Worm (Caenorhabditis elegans) whole organism, L1 larva: ENCODE measurements around the gene Y37H2A.10.

Source experiments
- C16A3.4 ChIP-seq: fragments of 150-350 bp; optimal IDR thresholded peaks from 2 replicates; lab custom pipeline; 2014; ENCODE audit warnings: missing biosample characterization, missing genetic modification characterization
- F16B12.6 ChIP-seq: fragments of 150-350 bp; optimal IDR thresholded peaks from 2 replicates; lab custom pipeline; 2014; ENCODE audit warnings: missing biosample characterization, missing genetic modification characterization
- Y116A8C.19 ChIP-seq: sonication (generic microtip); optimal IDR thresholded peaks from 2 replicates; lab custom pipeline; 2016; ENCODE audit warnings: missing compliant biosample characterization, missing genetic modification characterization, borderline replicate concordance
- aly-2 ChIP-seq: fragments of 150-350 bp; optimal IDR thresholded peaks from 2 replicates; lab custom pipeline; 2014; ENCODE audit warnings: missing biosample characterization, missing genetic modification characterization
- blmp-1 ChIP-seq: fragments of 150-350 bp; optimal IDR thresholded peaks from 2 replicates; lab custom pipeline; 2014; ENCODE audit warnings: missing biosample characterization, missing genetic modification characterization
- ceh-8 ChIP-seq: fragments of 200-800 bp; sonication (Bioruptor generic); optimal IDR thresholded peaks from 2 replicates; lab custom pipeline; 2018; ENCODE audit warnings: mild to moderate bottlenecking, missing genetic modification characterization, moderate library complexity, missing compliant biosample characterization
- ceh-90 ChIP-seq: sonication (generic microtip); optimal IDR thresholded peaks from 2 replicates; lab custom pipeline; 2016; ENCODE audit warnings: missing genetic modification characterization, missing compliant biosample characterization
- ces-1 ChIP-seq: fragments of 150-350 bp; optimal IDR thresholded peaks from 2 replicates; lab custom pipeline; 2014; ENCODE audit warnings: missing biosample characterization, missing genetic modification reagents, missing genetic modification characterization
- efl-1 ChIP-seq, 4 experiments: fragments of 150-350 bp; optimal IDR thresholded peaks in 3 of 4; peaks in 1 of 4; 1 replicate in 1 of 4; 2 replicates in 3 of 4; lab custom pipeline; 2014; ENCODE audit warnings: missing biosample characterization in 2 of 4, missing genetic modification characterization in 2 of 4, missing genetic modification reagents in 2 of 4
- egl-27 ChIP-seq, 2 experiments: fragments of 150-350 bp in 1 of 2; sonication (generic microtip); optimal IDR thresholded peaks; 3 replicates each; lab custom pipeline; 2017 to 2018; ENCODE audit warnings: missing biosample characterization in 2 of 2, missing genetic modification characterization in 2 of 2, missing genetic modification reagents in 2 of 2
- elt-3 ChIP-seq, 6 experiments: fragments of 150-350 bp in 1 of 6; sonication (generic microtip); optimal IDR thresholded peaks; 2 replicates each; lab custom pipeline; 2017 to 2018; ENCODE audit warnings: missing biosample characterization in 6 of 6, missing genetic modification characterization in 6 of 6, inconsistent platforms in 1 of 6
- fos-1 ChIP-seq: fragments of 150-350 bp; optimal IDR thresholded peaks from 2 replicates; lab custom pipeline; 2014; ENCODE audit warnings: missing biosample characterization, missing genetic modification characterization
- hlh-17 ChIP-seq: fragments of 200-800 bp; sonication (Bioruptor generic); optimal IDR thresholded peaks from 2 replicates; lab custom pipeline; 2018; ENCODE audit warnings: missing genetic modification characterization, mild to moderate bottlenecking, missing compliant biosample characterization, moderate library complexity, borderline replicate concordance
- hpl-2 ChIP-seq: fragments of 150-350 bp; optimal IDR thresholded peaks from 2 replicates; lab custom pipeline; 2014; ENCODE audit warnings: missing biosample characterization, missing genetic modification reagents, missing genetic modification characterization
- jun-1 ChIP-seq: fragments of 150-350 bp; optimal IDR thresholded peaks from 2 replicates; lab custom pipeline; 2014; ENCODE audit warnings: missing biosample characterization, missing genetic modification reagents, missing genetic modification characterization
- lin-14 ChIP-seq: fragments of 200-800 bp; sonication (Bioruptor generic); optimal IDR thresholded peaks from 2 replicates; lab custom pipeline; 2018; ENCODE audit warnings: mild to moderate bottlenecking, missing genetic modification characterization, moderate library complexity, missing compliant biosample characterization
- mef-2 ChIP-seq: fragments of 150-350 bp; optimal IDR thresholded peaks from 2 replicates; lab custom pipeline; 2014; ENCODE audit warnings: missing biosample characterization, missing genetic modification characterization
- nhr-76 ChIP-seq: sonication (generic microtip); optimal IDR thresholded peaks from 2 replicates; lab custom pipeline; 2017; ENCODE audit warnings: missing biosample characterization, missing genetic modification characterization
- pax-3 ChIP-seq: fragments of 200-800 bp; sonication (Bioruptor generic); optimal IDR thresholded peaks from 2 replicates; lab custom pipeline; 2018; ENCODE audit warnings: mild to moderate bottlenecking, missing genetic modification characterization, moderate library complexity, missing compliant biosample characterization
- pqm-1 ChIP-seq: sonication (generic microtip); optimal IDR thresholded peaks from 3 replicates; lab custom pipeline; 2017; ENCODE audit warnings: missing biosample characterization, missing genetic modification characterization
- rnt-1 ChIP-seq: sonication (generic microtip); optimal IDR thresholded peaks from 2 replicates; lab custom pipeline; 2016; ENCODE audit warnings: mild to moderate bottlenecking, missing genetic modification characterization, moderate library complexity, missing compliant biosample characterization
- skn-1 ChIP-seq: fragments of 150-350 bp; optimal IDR thresholded peaks from 2 replicates; lab custom pipeline; 2014; ENCODE audit warnings: missing biosample characterization, missing genetic modification characterization
- snu-23 ChIP-seq: sonication (generic microtip); optimal IDR thresholded peaks from 2 replicates; lab custom pipeline; 2016; ENCODE audit warnings: missing genetic modification characterization, missing compliant biosample characterization
- sox-4 ChIP-seq: sonication (generic microtip); optimal IDR thresholded peaks from 2 replicates; lab custom pipeline; 2016; ENCODE audit warnings: missing genetic modification characterization, missing compliant biosample characterization
- sptf-1 ChIP-seq: fragments of 150-350 bp; optimal IDR thresholded peaks from 2 replicates; lab custom pipeline; 2014; ENCODE audit warnings: missing biosample characterization, missing genetic modification characterization
- swsn-7 ChIP-seq: sonication (generic microtip); optimal IDR thresholded peaks from 2 replicates; lab custom pipeline; 2016; ENCODE audit warnings: missing genetic modification characterization, missing compliant biosample characterization
- tlp-1 ChIP-seq: fragments of 150-350 bp; optimal IDR thresholded peaks from 2 replicates; lab custom pipeline; 2014; ENCODE audit warnings: missing biosample characterization, missing genetic modification characterization
- unc-130 ChIP-seq: fragments of 150-350 bp; optimal IDR thresholded peaks from 2 replicates; lab custom pipeline; 2017; ENCODE audit warnings: missing biosample characterization, missing genetic modification characterization, inconsistent platforms
- unc-62 ChIP-seq: fragments of 150-350 bp; optimal IDR thresholded peaks from 2 replicates; lab custom pipeline; 2014; ENCODE audit warnings: missing biosample characterization, missing genetic modification reagents, missing genetic modification characterization
- unc-86 ChIP-seq: sonication (generic microtip); optimal IDR thresholded peaks from 2 replicates; lab custom pipeline; 2016; ENCODE audit warnings: missing genetic modification characterization, missing compliant biosample characterization
- ztf-11 ChIP-seq, 2 experiments: sonication (generic microtip); optimal IDR thresholded peaks; 2 replicates each; lab custom pipeline; 2016 to 2017; ENCODE audit warnings: missing genetic modification characterization in 2 of 2, missing biosample characterization in 1 of 2, missing compliant biosample characterization in 1 of 2

Gene Y37H2A.10

DNA sequence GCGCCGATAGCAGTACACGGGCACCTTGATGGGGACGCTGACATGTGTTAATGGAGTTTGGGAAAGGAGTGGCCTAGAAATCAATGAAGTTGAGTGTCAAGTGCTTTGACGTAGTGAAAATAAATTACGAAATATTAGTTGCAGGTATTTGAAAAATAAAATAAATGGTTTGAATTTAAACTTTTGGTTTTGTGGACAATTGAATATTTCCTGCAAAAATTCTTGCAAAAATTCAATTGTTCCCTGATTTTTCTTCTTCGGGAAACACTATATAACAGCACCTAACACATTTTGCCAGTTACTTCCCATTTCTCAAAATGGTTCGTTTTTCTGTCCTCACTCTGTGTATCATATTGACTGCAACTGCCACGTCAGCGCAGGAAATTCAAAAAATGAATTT lies 3.8 kb downstream of the Y37H2A.10 start, which contains the start of gene Y37H2A.13:
Gene Y37H2A.13, plus strand, starts transcription at position 301 of the 400 bp plus-strand sequence.
- no peak for TF ChIP-seq hlh-17 (GFP tag; lab: Kevin White, UChicago)
- no peak for TF ChIP-seq fos-1
- no peak for TF ChIP-seq elt-3 (tag; optimal IDR thresholded peaks at IDR 0.05; lab: Kevin White, UChicago)
- no peak for TF ChIP-seq jun-1
- no peak for TF ChIP-seq blmp-1 (tag; lab: Kevin White, UChicago)
- no peak for TF ChIP-seq skn-1 (tag; lab: Kevin White, UChicago)
- no peak for TF ChIP-seq unc-62
- TF ChIP-seq C16A3.4 (tag; lab: Kevin White, UChicago) = no peak
- TF ChIP-seq ztf-11 (tag; optimal IDR thresholded peaks at IDR 0.05; lab: Kevin White, UChicago) = no peak
- no peak for TF ChIP-seq Y116A8C.19 (tag; lab: Kevin White, UChicago)
- no peak for TF ChIP-seq ceh-90
- no peak for TF ChIP-seq tlp-1

ce11 chrV:18143445-18143844 lies 4.7 kb downstream of the Y37H2A.10 start, which contains the start of gene Y37H2A.14:
Gene Y37H2A.14 (plus strand): TSS chrV:18143745.
- no peak for TF ChIP-seq sptf-1
- TF ChIP-seq blmp-1 (tag; lab: Kevin White, UChicago) = no peak
- TF ChIP-seq ces-1 = no peak
- TF ChIP-seq aly-2 = no peak
- no peak for TF ChIP-seq snu-23 (GFP tag; lab: Kevin White, UChicago)

DNA sequence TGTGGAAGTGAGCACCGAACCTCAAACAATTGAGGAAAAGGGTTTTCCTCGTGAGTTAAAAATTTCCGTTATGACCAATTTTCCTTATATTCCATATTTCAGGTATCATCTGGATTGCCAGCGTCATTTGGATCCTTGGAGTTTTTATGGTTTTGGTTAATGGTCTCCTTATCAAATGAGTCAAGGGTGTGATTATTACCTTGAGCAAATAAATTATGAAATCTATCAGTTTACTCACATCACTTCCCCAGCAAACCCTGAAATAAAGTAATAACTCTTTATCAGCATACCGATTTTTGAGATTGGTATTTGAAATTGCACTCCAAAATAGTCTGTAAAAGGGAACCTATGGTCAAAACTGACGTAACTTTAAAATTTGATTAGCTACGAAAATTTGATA lies 5.6 kb downstream of the Y37H2A.10 start:
- TF ChIP-seq efl-1 (optimal IDR thresholded peaks at IDR 0.05; lab: Kevin White, UChicago) (no peak), efl-1 (GFP tag; optimal IDR thresholded peaks at IDR 0.05 in 1 of 2; lab: Kevin White, UChicago) (peak in 1 of 2 experiments; percentile 61), ceh-8 (GFP tag; lab: Kevin White, UChicago) (no peak)

DNA sequence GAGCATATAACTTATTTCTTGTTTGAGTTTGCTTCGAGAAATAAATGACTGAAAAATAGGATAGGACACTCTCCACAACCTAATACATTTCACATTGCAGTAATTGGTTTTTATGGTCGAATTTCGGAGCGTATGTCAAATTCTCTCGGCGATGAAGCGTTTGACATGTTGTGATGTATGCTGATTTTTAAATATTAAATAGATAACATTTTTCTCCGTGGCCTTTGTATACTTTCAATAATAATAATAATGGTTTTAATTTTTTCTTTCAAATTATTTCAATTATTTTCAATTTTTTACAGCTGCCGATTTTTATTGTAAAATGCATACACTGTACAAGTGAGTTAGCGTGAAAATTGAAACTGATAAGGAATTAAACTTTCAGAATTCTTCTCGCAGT lies 7.3 kb downstream of the Y37H2A.10 start, which contains the start of gene C14A6.3:
Gene C14A6.3, plus strand, starts transcription at position 301 of the 400 bp plus-strand sequence.
- no peak for TF ChIP-seq C16A3.4 (tag; lab: Kevin White, UChicago)
- TF ChIP-seq lin-14 (GFP tag; lab: Kevin White, UChicago) = no peak
- TF ChIP-seq pqm-1 = no peak

ce11 chrV:18157707-18158106 lies 18.9 kb downstream of the Y37H2A.10 start, which contains the start of gene clec-48:
Gene clec-48 (plus strand): TSS chrV:18158026.
- TF ChIP-seq unc-86 (tag; lab: Kevin White, UChicago) = no peak
- TF ChIP-seq nhr-76 (tag; lab: Kevin White, UChicago) = no peak
- no peak for TF ChIP-seq egl-27 (tag; optimal IDR thresholded peaks at IDR 0.05; lab: Kevin White, UChicago)
- no peak for TF ChIP-seq efl-1 (optimal IDR thresholded peaks at IDR 0.05; lab: Kevin White, UChicago)
- TF ChIP-seq efl-1 (GFP tag; optimal IDR thresholded peaks at IDR 0.05 in 1 of 2; lab: Kevin White, UChicago) = peak in 1 of 2 experiments; percentile 57

ce11 chrV:18158172-18158571 lies 19.4 kb downstream of the Y37H2A.10 start:
- TF ChIP-seq pax-3 (tag; lab: Kevin White, UChicago) (no peak), unc-86 (tag; lab: Kevin White, UChicago) (no peak), swsn-7 (no peak), unc-130 (tag; lab: Kevin White, UChicago) (no peak), tlp-1 (no peak), F16B12.6 (tag; lab: Kevin White, UChicago) (no peak), aly-2 (no peak), rnt-1 (no peak), ceh-8 (GFP tag; lab: Kevin White, UChicago) (no peak), mef-2 (tag; lab: Kevin White, UChicago) (no peak), hpl-2 (GFP tag; lab: Kevin White, UChicago) (no peak), sox-4 (tag; lab: Kevin White, UChicago) (no peak)
